Fruit fly (Drosophila melanogaster): ENCODE data around the gene Sema5c.

DNA sequence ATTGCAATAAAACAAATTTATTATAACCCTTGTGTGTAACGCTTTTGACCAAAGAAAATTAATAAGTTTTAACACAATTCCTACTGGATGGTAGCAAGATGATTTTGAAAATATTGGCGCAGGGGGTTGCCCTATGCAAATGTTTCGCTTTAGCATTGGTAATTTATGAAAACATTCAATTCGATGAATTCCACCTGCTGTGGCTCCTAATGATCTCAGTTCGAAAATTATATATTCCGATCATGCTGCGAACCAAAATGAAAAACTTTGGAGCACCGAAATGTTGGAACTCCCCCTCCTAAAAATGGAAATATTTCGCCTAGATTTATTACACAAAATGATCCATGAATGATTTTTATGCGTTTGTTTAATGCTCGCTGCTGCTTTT is 4.1 kb upstream of the Sema5c start:
- TF ChIP-seq h (optimal IDR thresholded peaks at IDR 0.05) (no peak), psq (optimal IDR thresholded peaks at IDR 0.05) (no peak), ttk (optimal IDR thresholded peaks at IDR 0.05) (no peak), insv (optimal IDR thresholded peaks at IDR 0.05) (no peak), Myc (optimal IDR thresholded peaks at IDR 0.05) (no peak)
